Worm (Caenorhabditis elegans) whole organism, L4/young adult: ENCODE measurements around the gene C04G6.13.

Experiments used
- W03F9.2 ChIP-seq: fragments of 150-350 bp; optimal IDR thresholded peaks from 2 replicates; lab custom pipeline; 2014; ENCODE audit warnings: missing biosample characterization, missing genetic modification characterization
- dao-5 ChIP-seq: sonication (generic microtip); optimal IDR thresholded peaks from 2 replicates; lab custom pipeline; 2016; ENCODE audit warnings: missing genotype, missing genetic modification characterization, moderate library complexity, missing compliant biosample characterization
- him-1 ChIP-seq: sonication (generic microtip); optimal IDR thresholded peaks from 2 replicates; lab custom pipeline; 2016; ENCODE audit warnings: missing genotype, missing genetic modification reagents, missing genetic modification characterization, missing compliant biosample characterization

DNA sequence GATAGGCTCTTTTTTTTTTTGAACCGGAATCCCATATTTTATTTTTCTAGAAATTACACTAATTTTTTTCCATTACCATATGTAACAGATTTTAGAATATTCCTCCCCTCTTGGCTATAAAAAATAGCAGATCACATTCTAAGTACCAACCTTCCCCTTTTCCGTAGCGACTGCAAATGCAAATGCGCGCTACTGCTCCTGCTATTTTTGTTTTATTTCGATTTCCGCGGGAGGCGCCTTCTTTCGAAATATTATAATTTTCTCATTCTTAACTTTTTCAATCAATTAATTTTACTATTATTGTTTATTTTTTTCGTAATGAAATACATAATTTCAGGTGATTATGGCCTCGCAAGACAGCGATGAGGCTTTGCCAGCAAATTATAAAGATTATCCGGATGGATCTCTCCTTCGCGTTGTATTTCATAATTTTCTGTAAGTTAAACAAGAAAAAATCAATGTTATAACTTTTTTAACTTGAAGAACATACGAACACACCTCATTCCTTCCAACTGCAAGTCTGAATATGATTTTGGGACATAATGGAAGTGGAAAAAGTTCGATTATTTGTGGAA, 32.2 kb upstream of the C04G6.13 start, which contains the start of gene smc-5:
- TF ChIP-seq dao-5 (tag; lab: Kevin White, UChicago), result no peak
- TF ChIP-seq him-1, result no peak
- TF ChIP-seq W03F9.2 (tag; lab: Kevin White, UChicago), result no peak
